Worm (Caenorhabditis elegans) whole organism, midembryonic: ENCODE measurements around the gene Y8A9A.2.

Experiments
- T22C8.4 ChIP-seq: fragments of 200-800 bp; sonication (Bioruptor generic); IDR thresholded peaks from 2 replicates; pipeline ENCODE4 v1.3.6; 2022; ENCODE audit warnings: missing genetic modification characterization, missing compliant biosample characterization
- flt-1 ChIP-seq: fragments of 200-800 bp; sonication (Bioruptor generic); IDR thresholded peaks from 2 replicates; pipeline ENCODE4 v1.3.6; 2022; ENCODE audit warnings: missing genetic modification characterization, missing compliant biosample characterization
- klf-2 ChIP-seq: fragments of 200-800 bp; sonication (Bioruptor generic); conservative IDR thresholded peaks from 2 replicates; pipeline ENCODE4 v1.3.6; 2022; ENCODE audit warnings: missing genetic modification reagents, missing genetic modification characterization, missing compliant biosample characterization
- ref-1 ChIP-seq: fragments of 200-800 bp; sonication (Bioruptor generic); conservative IDR thresholded peaks from 2 replicates; pipeline ENCODE4 v1.3.6; 2022; ENCODE audit warnings: missing genetic modification reagents, missing genetic modification characterization, missing compliant biosample characterization
- tab-1 ChIP-seq: fragments of 200-800 bp; sonication (Bioruptor generic); IDR thresholded peaks from 2 replicates; pipeline ENCODE4 v1.3.6; 2022; ENCODE audit warnings: missing genetic modification characterization, missing compliant biosample characterization
- ztf-23 ChIP-seq: fragments of 200-800 bp; sonication (Bioruptor generic); IDR thresholded peaks from 2 replicates; pipeline ENCODE4 v1.3.6; 2022; ENCODE audit warnings: missing genetic modification reagents, missing genetic modification characterization, missing compliant biosample characterization
- ztf-29 ChIP-seq: fragments of 200-800 bp; sonication (Bioruptor generic); IDR thresholded peaks from 2 replicates; pipeline ENCODE4 v1.3.6; 2022; ENCODE audit warnings: missing genetic modification reagents, missing genetic modification characterization, missing compliant biosample characterization

- TF ChIP-seq ztf-23 (GFP tag; lab: Robert Waterston, UW) = no peak
- TF ChIP-seq T22C8.4 (GFP tag; lab: Robert Waterston, UW) = no peak
- no peak for TF ChIP-seq ztf-29 (GFP tag; lab: Robert Waterston, UW)
- no peak for TF ChIP-seq ref-1 (GFP tag; lab: Robert Waterston, UW)
- no peak for TF ChIP-seq klf-2 (GFP tag; lab: Robert Waterston, UW)
- no peak for TF ChIP-seq tab-1
- TF ChIP-seq flt-1 = no peak
Measured at ce11 chrII:3787151-3787550, 8.3 kb upstream of the Y8A9A.2 start, which contains the start of gene T24E12.13.
